Fruit fly (Drosophila melanogaster): Measurements from ENCODE around the gene CG33116.

DNA sequence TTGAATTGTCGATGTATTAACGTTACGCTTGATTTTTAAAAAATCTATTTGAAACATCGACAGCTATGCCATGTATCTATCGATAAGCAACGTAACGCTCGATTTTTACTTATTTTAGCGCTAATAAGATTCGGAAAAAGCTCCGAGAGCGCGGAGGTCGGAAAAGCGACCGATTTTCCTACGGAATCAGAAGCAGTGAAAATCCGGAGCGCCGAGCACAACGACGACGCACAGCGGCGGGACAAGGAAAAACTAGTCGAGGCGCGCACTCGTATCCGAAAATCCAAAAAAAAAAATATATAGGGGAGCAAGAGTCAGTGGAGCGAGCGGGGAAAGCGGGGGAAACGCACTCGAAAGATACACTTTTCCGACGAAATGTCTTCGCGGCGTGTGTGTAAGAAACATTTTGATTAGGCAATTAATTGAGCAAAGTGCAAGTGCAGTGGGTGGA lies 14.6 kb upstream of the CG33116 start, which contains the start of gene CG10132:
- no peak for TF ChIP-seq Ets98B (GFP tag; IDR thresholded peaks at IDR 0.05)
- TF ChIP-seq CG10348 (GFP tag; IDR thresholded peaks at IDR 0.05) = no peak
- no peak for TF ChIP-seq gl (tag; optimal IDR thresholded peaks at IDR 0.05)
- TF ChIP-seq fd96Ca (GFP tag; IDR thresholded peaks at IDR 0.05) = peak; percentile 11; the same call in 1 of the 3 replicates
- TF ChIP-seq CG32121 (GFP tag; IDR thresholded peaks at IDR 0.05) = peak; percentile 44; the same call in 1 of the 2 replicates
- no peak for TF ChIP-seq D1 (tag; optimal IDR thresholded peaks at IDR 0.05)
- no peak for TF ChIP-seq EcR (GFP tag; optimal IDR thresholded peaks at IDR 0.05)
- TF ChIP-seq CG8159 (tag; optimal IDR thresholded peaks at IDR 0.05) = no peak
- no peak for TF ChIP-seq CG34367 (tag; optimal IDR thresholded peaks at IDR 0.05)
- TF ChIP-seq CG9948 (tag; optimal IDR thresholded peaks at IDR 0.05) = no peak
- no peak for TF ChIP-seq Pif1A (GFP tag; optimal IDR thresholded peaks at IDR 0.05)

All from whole organism, pupa.